Worm (Caenorhabditis elegans) whole organism, L4/young adult: ENCODE measurements around the gene gcy-27.

ENCODE experiments used
- W03F9.2 ChIP-seq: fragments of 150-350 bp; optimal IDR thresholded peaks from 2 replicates; lab custom pipeline; 2014; ENCODE audit warnings: missing biosample characterization, missing genetic modification characterization
- him-1 ChIP-seq: sonication (generic microtip); optimal IDR thresholded peaks from 2 replicates; lab custom pipeline; 2016; ENCODE audit warnings: missing genotype, missing genetic modification reagents, missing genetic modification characterization, missing compliant biosample characterization

DNA sequence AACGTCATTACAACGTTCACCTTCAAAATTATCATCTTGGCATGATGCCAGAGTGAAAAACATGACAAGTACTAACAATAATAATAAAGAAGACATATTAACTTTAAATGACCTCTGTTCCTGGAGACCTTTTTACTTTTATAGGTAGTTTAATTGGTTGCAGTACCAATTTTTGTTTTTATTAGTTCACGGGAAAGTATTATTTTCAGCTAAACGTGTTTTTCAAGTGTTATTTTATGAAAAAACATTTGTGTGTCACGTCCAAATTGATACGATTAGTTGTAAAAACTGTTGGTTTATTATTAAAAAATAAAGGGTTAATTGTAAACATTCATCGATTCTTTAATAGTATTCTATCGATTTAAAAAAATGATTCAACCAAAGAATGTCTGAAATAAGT, 39.3 kb upstream of the gcy-27 start, which contains the start of gene grl-24:
- TF ChIP-seq him-1 (tag; lab: Kevin White, UChicago), result no peak
- TF ChIP-seq W03F9.2 (tag; lab: Kevin White, UChicago), result no peak
